Worm (Caenorhabditis elegans): Measurements from ENCODE around the gene helq-1.

DNA sequence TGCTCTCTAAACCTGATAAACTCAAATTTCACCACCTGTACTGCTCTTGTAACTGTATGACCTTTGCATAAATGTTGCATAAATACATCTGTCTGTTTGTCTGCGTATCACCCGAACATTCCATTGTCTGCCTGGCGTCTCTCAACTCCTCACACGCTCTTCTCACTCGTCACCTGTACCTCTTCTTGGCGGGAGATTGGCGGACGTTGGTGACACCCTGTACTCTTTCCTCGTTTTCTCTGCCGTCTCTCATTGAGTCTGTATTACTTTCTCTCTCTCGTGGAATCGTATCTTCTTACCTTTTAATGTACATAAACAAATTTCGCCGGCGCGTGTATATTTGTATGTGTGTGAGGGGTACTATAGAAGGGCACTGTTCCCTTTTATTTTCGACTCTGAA is 28.1 kb downstream of the helq-1 start:
- no peak for TF ChIP-seq ztf-23 (GFP tag; IDR thresholded peaks at IDR 0.05)
- TF ChIP-seq klf-2 (GFP tag; conservative IDR thresholded peaks at IDR 0.05): no peak
- TF ChIP-seq T22C8.4 (GFP tag; IDR thresholded peaks at IDR 0.05): no peak
- no peak for TF ChIP-seq tab-1 (GFP tag; IDR thresholded peaks at IDR 0.05)
- TF ChIP-seq ztf-29 (GFP tag; IDR thresholded peaks at IDR 0.05): no peak
- peak; percentile 44 for TF ChIP-seq cog-1 (tag; optimal IDR thresholded peaks at IDR 0.05)
- no peak for TF ChIP-seq med-1 (GFP tag; optimal IDR thresholded peaks at IDR 0.05; ENCODE audit: insufficient read depth)
- 0 out of 2 replicates have a peak, but pooled peaks have one; percentile 7 for TF ChIP-seq flt-1 (GFP tag; IDR thresholded peaks at IDR 0.05)

Data from whole organism, midembryonic.